Fruit fly (Drosophila melanogaster): ENCODE results near the gene CG14053.

CG14053 gene

DNA sequence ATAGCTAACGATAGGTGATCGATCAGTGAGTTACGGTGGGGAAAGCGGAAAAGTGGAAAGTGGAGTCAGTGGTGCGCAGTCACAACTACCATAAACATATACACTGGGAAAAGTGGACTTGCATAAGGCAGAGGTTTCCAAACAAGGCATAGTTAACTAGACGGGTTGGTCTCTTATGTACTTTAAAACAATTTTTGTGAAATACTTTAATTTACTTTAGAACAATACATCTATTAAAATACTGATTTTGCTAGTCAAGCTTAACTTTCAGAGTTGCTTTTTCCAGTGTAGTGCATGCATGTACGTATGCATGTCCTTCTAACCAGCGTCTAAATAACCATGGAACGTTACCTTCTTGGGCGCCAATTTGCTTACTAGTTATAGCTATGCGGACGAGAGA, 26.2 kb upstream of the CG14053 start:
- TF ChIP-seq crol (GFP tag; IDR thresholded peaks at IDR 0.05) (no peak), Sry-δ (GFP tag; optimal IDR thresholded peaks at IDR 0.05) (no peak), Hmx (GFP tag; optimal IDR thresholded peaks at IDR 0.05) (no peak), CG7839 (tag; optimal IDR thresholded peaks at IDR 0.05) (peak; percentile 22), ATbp (GFP tag; optimal IDR thresholded peaks at IDR 0.05) (peak; percentile 2), sug (tag; optimal IDR thresholded peaks at IDR 0.05) (no peak), grau (tag; optimal IDR thresholded peaks at IDR 0.05) (peak; percentile 2), BEAF-32 (GFP tag; optimal IDR thresholded peaks at IDR 0.05) (no peak), Sox102F (GFP tag; optimal IDR thresholded peaks at IDR 0.05) (peak; percentile 45), Neu2 (GFP tag; optimal IDR thresholded peaks at IDR 0.05; ENCODE audit: borderline replicate concordance) (no peak), CG10274 (GFP tag; optimal IDR thresholded peaks at IDR 0.05) (no peak), jing (GFP tag; optimal IDR thresholded peaks at IDR 0.05) (no peak), nmo (GFP tag; optimal IDR thresholded peaks at IDR 0.05) (peak; percentile 17), Kr (GFP tag; optimal IDR thresholded peaks at IDR 0.05) (no peak), ttk (GFP tag; IDR thresholded peaks at IDR 0.05) (0 out of 2 replicates have a peak, but pooled peaks have one; percentile 7), Usf (GFP tag; optimal IDR thresholded peaks at IDR 0.05) (no peak), CG12769 (tag; optimal IDR thresholded peaks at IDR 0.05) (no peak), CG16863 (GFP tag; optimal IDR thresholded peaks at IDR 0.05) (peak; percentile 5), sim (GFP tag; IDR thresholded peaks at IDR 0.05) (no peak), ara (GFP tag; IDR thresholded peaks at IDR 0.05) (no peak), CG1792 (GFP tag; optimal IDR thresholded peaks at IDR 0.05) (no peak), CG32532 (GFP tag; IDR thresholded peaks at IDR 0.05) (no peak), pros (GFP tag; optimal IDR thresholded peaks at IDR 0.05) (no peak), sens (GFP tag) (peak; percentile 79), CG2678 (tag; optimal IDR thresholded peaks at IDR 0.05) (peak; percentile 22), luna (GFP tag; optimal IDR thresholded peaks at IDR 0.05) (no peak), CG9817 (tag; optimal IDR thresholded peaks at IDR 0.05) (no peak), CG8388 (GFP tag; optimal IDR thresholded peaks at IDR 0.05) (no peak), CG10979 (tag; optimal IDR thresholded peaks at IDR 0.05) (peak; percentile 41), z (GFP tag; IDR thresholded peaks at IDR 0.05) (no peak), Oli (tag; optimal IDR thresholded peaks at IDR 0.05) (peak; percentile 20), gsb (GFP tag; IDR thresholded peaks at IDR 0.05) (no peak), dmrt11E (tag; optimal IDR thresholded peaks at IDR 0.05) (no peak), CG7745 (tag; optimal IDR thresholded peaks at IDR 0.05) (no peak), CG14860 (GFP tag; IDR thresholded peaks at IDR 0.05; ENCODE audit: partially characterized antibody) (no peak), pb (GFP tag; optimal IDR thresholded peaks at IDR 0.05) (no peak), sr (GFP tag; IDR thresholded peaks at IDR 0.05) (no peak), cwo (GFP tag; optimal IDR thresholded peaks at IDR 0.05) (no peak), CG10366 (GFP tag; IDR thresholded peaks at IDR 0.05) (no peak), prd (optimal IDR thresholded peaks at IDR 0.05) (no peak), prd (GFP tag; IDR thresholded peaks at IDR 0.05) (peak; percentile 30; the same call in 1 of the 3 replicates), Gsc (GFP tag; IDR thresholded peaks at IDR 0.05) (no peak), tap (tag; optimal IDR thresholded peaks at IDR 0.05) (no peak), zf30C (GFP tag; optimal IDR thresholded peaks at IDR 0.05) (no peak), wek (GFP tag; optimal IDR thresholded peaks at IDR 0.05) (no peak), eve (GFP tag; optimal IDR thresholded peaks at IDR 0.05) (no peak), Blimp-1 (GFP tag; optimal IDR thresholded peaks at IDR 0.05) (peak; percentile 42), Camta (GFP tag; optimal IDR thresholded peaks at IDR 0.05) (no peak), CG1603 (tag; optimal IDR thresholded peaks at IDR 0.05) (peak; percentile 41), CG7357 (GFP tag; IDR thresholded peaks at IDR 0.05) (no peak), Optix (GFP tag; IDR thresholded peaks at IDR 0.05) (no peak), schlank (tag; optimal IDR thresholded peaks at IDR 0.05) (no peak)
